Fruit fly (Drosophila melanogaster) whole organism, embryonic: ENCODE measurements around the gene LSm3.

Source experiments
- Awh ChIP-seq: fragments of 200-800 bp; sonication (Bioruptor generic); IDR thresholded peaks from 2 replicates; pipeline ENCODE4, ENCODE4 v1.3.6; 2022; ENCODE audit warnings: missing biosample characterization, missing genetic modification characterization
- CG11247 ChIP-seq: fragments of 200-800 bp; sonication (Bioruptor generic); IDR thresholded peaks from 2 replicates; pipeline ENCODE4 v1.3.6; 2022; ENCODE audit warnings: missing biosample characterization, missing genetic modification characterization
- CG14050 ChIP-seq: fragments of 200-800 bp; sonication (Bioruptor generic); IDR thresholded peaks from 3 replicates; pipeline ENCODE4 v1.3.6; 2022; ENCODE audit warnings: missing biosample characterization, missing genetic modification characterization
- CG15269 ChIP-seq: fragments of 200-800 bp; sonication (Bioruptor generic); optimal IDR thresholded peaks from 2 replicates; lab custom pipeline; 2018; ENCODE audit warnings: missing biosample characterization, mild to moderate bottlenecking, missing genetic modification characterization, moderate library complexity
- CG17829 ChIP-seq: fragments of 200-800 bp; optimal IDR thresholded peaks from 2 replicates; lab custom pipeline; 2019; ENCODE audit warnings: missing biosample characterization, mild to moderate bottlenecking, missing genetic modification characterization, moderate library complexity
- CG18476 ChIP-seq: fragments of 200-800 bp; sonication (Bioruptor generic); optimal IDR thresholded peaks from 2 replicates; lab custom pipeline; 2016; ENCODE audit warnings: missing biosample characterization, mild to moderate bottlenecking, missing genetic modification characterization
- CG31365 ChIP-seq: fragments of 200-800 bp; sonication (Bioruptor generic); optimal IDR thresholded peaks from 2 replicates; lab custom pipeline; 2018; ENCODE audit warnings: missing biosample characterization, mild to moderate bottlenecking, missing genetic modification characterization
- CG34224 ChIP-seq: fragments of 200-800 bp; sonication (Bioruptor generic); IDR thresholded peaks from 3 replicates; pipeline ENCODE4 v1.3.6; 2022; ENCODE audit warnings: missing biosample characterization, missing genetic modification characterization; ENCODE audit not compliant: partially characterized antibody
- CG4282 ChIP-seq: fragments of 200-800 bp; sonication (Bioruptor generic); optimal IDR thresholded peaks from 2 replicates; lab custom pipeline; 2016; ENCODE audit warnings: missing biosample characterization, missing genetic modification characterization
- CG4854 ChIP-seq: fragments of 200-800 bp; sonication (Bioruptor generic); optimal IDR thresholded peaks from 2 replicates; lab custom pipeline; 2016; ENCODE audit warnings: missing biosample characterization, missing genetic modification characterization, inconsistent platforms
- CG6254 ChIP-seq: fragments of 200-800 bp; sonication (Bioruptor generic); optimal IDR thresholded peaks from 3 replicates; lab custom pipeline; 2017; ENCODE audit warnings: mild to moderate bottlenecking, missing biosample characterization, missing genetic modification reagents, missing genetic modification characterization
- CG7987 ChIP-seq: fragments of 200-800 bp; sonication (Bioruptor generic); optimal IDR thresholded peaks from 2 replicates; lab custom pipeline; 2018; ENCODE audit warnings: missing biosample characterization, mild to moderate bottlenecking, missing genetic modification characterization, moderate library complexity
- CG8359 ChIP-seq: fragments of 200-800 bp; sonication (Bioruptor generic); optimal IDR thresholded peaks from 2 replicates; lab custom pipeline; 2017; ENCODE audit warnings: missing biosample characterization, mild to moderate bottlenecking, missing genetic modification characterization, borderline replicate concordance
- Camta ChIP-seq: fragments of 200-800 bp; sonication (Bioruptor generic); optimal IDR thresholded peaks from 2 replicates; lab custom pipeline; 2016; ENCODE audit warnings: missing biosample characterization, missing genetic modification characterization
- Chrac-16 ChIP-seq: fragments of 200-800 bp; sonication (Bioruptor generic); optimal IDR thresholded peaks from 3 replicates; lab custom pipeline; 2016; ENCODE audit warnings: missing biosample characterization, missing genetic modification characterization
- CrebB ChIP-seq: fragments of 200-800 bp; sonication (Bioruptor generic); optimal IDR thresholded peaks from 3 replicates; lab custom pipeline; 2018; ENCODE audit warnings: missing biosample characterization, mild to moderate bottlenecking, missing genetic modification characterization
- Eip74EF ChIP-seq, 2 experiments: fragments of 200-800 bp in 1 of 2; fragments of >200 bp in 1 of 2; sonication (Bioruptor generic) in 1 of 2; optimal IDR thresholded peaks; 2 replicates each; lab custom pipeline; 2017 to 2019; ENCODE audit warnings: missing biosample characterization in 2 of 2, missing genetic modification characterization in 2 of 2, mild to moderate bottlenecking in 1 of 2, moderate library complexity in 1 of 2
- Ets65A ChIP-seq: fragments of 200-800 bp; sonication (Bioruptor generic); peaks from one replicate; lab custom pipeline; 2016; ENCODE audit warnings: missing biosample characterization, missing genetic modification characterization
- Mad ChIP-seq: fragments of 200-800 bp; sonication (Bioruptor generic); optimal IDR thresholded peaks from 2 replicates; lab custom pipeline; 2016; ENCODE audit warnings: missing biosample characterization, missing genetic modification characterization
- Med ChIP-seq: fragments of 200-800 bp; sonication (Bioruptor generic); peaks from one replicate; lab custom pipeline; 2016; ENCODE audit warnings: missing biosample characterization, missing genetic modification characterization, mild to moderate bottlenecking, inconsistent platforms, moderate library complexity
- NC2α ChIP-seq: fragments of 200-800 bp; sonication (Bioruptor generic); optimal IDR thresholded peaks from 2 replicates; lab custom pipeline; 2016; ENCODE audit warnings: missing biosample characterization, missing genetic modification characterization
- Oli ChIP-seq: fragments of 200-800 bp; sonication (Bioruptor generic); optimal IDR thresholded peaks from 2 replicates; lab custom pipeline; 2018; ENCODE audit warnings: missing biosample characterization, mild to moderate bottlenecking, missing genetic modification characterization, moderate library complexity
- Poxn ChIP-seq: fragments of 200-800 bp; sonication (Bioruptor generic); IDR thresholded peaks from 2 replicates; pipeline ENCODE4 v1.3.6; 2022; ENCODE audit warnings: missing biosample characterization, missing genetic modification characterization
- Sry-δ ChIP-seq: fragments of 200-800 bp; sonication (Bioruptor generic); optimal IDR thresholded peaks from 2 replicates; lab custom pipeline; 2016; ENCODE audit warnings: missing biosample characterization, missing genetic modification characterization
- TFAM ChIP-seq: fragments of 200-800 bp; sonication (Bioruptor generic); optimal IDR thresholded peaks from 2 replicates; lab custom pipeline; 2017; ENCODE audit warnings: missing biosample characterization, missing genetic modification characterization, inconsistent platforms
- Xrp1 ChIP-seq: fragments of 200-800 bp; sonication (Bioruptor generic); IDR thresholded peaks from 2 replicates; pipeline ENCODE4 v1.3.6; 2022; ENCODE audit warnings: missing biosample characterization, missing genetic modification characterization
- al ChIP-seq: fragments of 200-800 bp; sonication (Bioruptor generic); IDR thresholded peaks from 2 replicates; pipeline ENCODE4 v1.3.6; 2022; ENCODE audit warnings: missing biosample characterization, missing genetic modification characterization
- ash1 ChIP-seq: fragments of 200-800 bp; sonication (Bioruptor generic); optimal IDR thresholded peaks from 2 replicates; lab custom pipeline; 2018; ENCODE audit warnings: missing biosample characterization, mild to moderate bottlenecking, missing genetic modification characterization
- bbx ChIP-seq: fragments of 200-800 bp; sonication (Bioruptor generic); IDR thresholded peaks from 2 replicates; pipeline ENCODE4 v1.3.6; 2022; ENCODE audit warnings: missing biosample characterization, missing genetic modification characterization; ENCODE audit not compliant: partially characterized antibody
- en ChIP-seq: fragments of 200-800 bp; sonication (Bioruptor generic); optimal IDR thresholded peaks from 2 replicates; lab custom pipeline; 2016; ENCODE audit warnings: missing biosample characterization, missing genetic modification characterization
- exex ChIP-seq: fragments of 200-800 bp; sonication (Bioruptor generic); optimal IDR thresholded peaks from 4 replicates; lab custom pipeline; 2018; ENCODE audit warnings: missing biosample characterization, mild to moderate bottlenecking, missing genetic modification characterization, moderate library complexity
- fu2 ChIP-seq: fragments of 200-800 bp; sonication (Bioruptor generic); optimal IDR thresholded peaks from 2 replicates; lab custom pipeline; 2016; ENCODE audit warnings: missing biosample characterization, missing genetic modification characterization
- gcm ChIP-seq: fragments of 200-800 bp; sonication (Bioruptor generic); optimal IDR thresholded peaks from 2 replicates; lab custom pipeline; 2019; ENCODE audit warnings: missing biosample characterization, mild to moderate bottlenecking, missing genetic modification characterization, moderate library complexity
- ind ChIP-seq: fragments of 200-800 bp; sonication (Bioruptor generic); optimal IDR thresholded peaks from 3 replicates; lab custom pipeline; 2016; ENCODE audit warnings: missing biosample characterization, missing genetic modification characterization
- lola ChIP-seq, 3 experiments: fragments of >200 bp in 2 of 3; fragments of 200-800 bp in 1 of 3; sonication (Bioruptor generic) in 1 of 3; optimal IDR thresholded peaks; 2 replicates each; lab custom pipeline; 2017 to 2019; ENCODE audit warnings: missing biosample characterization in 3 of 3, missing genetic modification characterization in 3 of 3, mild to moderate bottlenecking in 1 of 3, moderate library complexity in 1 of 3
- mld ChIP-seq: fragments of 200-800 bp; sonication (Bioruptor generic); IDR thresholded peaks from 3 replicates; pipeline ENCODE4 v1.3.6; 2022; ENCODE audit warnings: missing biosample characterization, missing genetic modification characterization; ENCODE audit not compliant: partially characterized antibody
- nau ChIP-seq: fragments of 200-800 bp; sonication (Bioruptor generic); optimal IDR thresholded peaks from 3 replicates; lab custom pipeline; 2017; ENCODE audit warnings: missing biosample characterization, mild to moderate bottlenecking, missing genetic modification characterization, missing genetic modification reagents
- pita ChIP-seq: fragments of 200-800 bp; sonication (Bioruptor generic); optimal IDR thresholded peaks from 2 replicates; lab custom pipeline; 2017; ENCODE audit warnings: missing biosample characterization, mild to moderate bottlenecking, missing genetic modification characterization
- pum ChIP-seq: fragments of 200-800 bp; sonication (Bioruptor generic); optimal IDR thresholded peaks from 2 replicates; lab custom pipeline; 2016; ENCODE audit warnings: missing biosample characterization, missing genetic modification characterization
- repo ChIP-seq: fragments of 200-800 bp; sonication (Bioruptor generic); optimal IDR thresholded peaks from 2 replicates; lab custom pipeline; 2016; ENCODE audit warnings: missing biosample characterization, missing genetic modification characterization
- sd ChIP-seq: fragments of 200-800 bp; sonication (Bioruptor generic); optimal IDR thresholded peaks from 3 replicates; lab custom pipeline; 2018; ENCODE audit warnings: missing biosample characterization, mild to moderate bottlenecking, missing genetic modification characterization, moderate library complexity
- shn ChIP-seq: fragments of 200-800 bp; sonication (Bioruptor generic); optimal IDR thresholded peaks from 3 replicates; lab custom pipeline; 2016; ENCODE audit warnings: missing biosample characterization, missing genetic modification characterization
- slou ChIP-seq: fragments of 200-800 bp; sonication (Bioruptor generic); optimal IDR thresholded peaks from 3 replicates; lab custom pipeline; 2016; ENCODE audit warnings: missing biosample characterization, missing genetic modification characterization
- sob ChIP-seq: fragments of 200-800 bp; sonication (Bioruptor generic); IDR thresholded peaks from 2 replicates; pipeline ENCODE4 v1.3.6; 2022; ENCODE audit warnings: missing biosample characterization, missing genetic modification characterization
- tgo ChIP-seq: fragments of 200-800 bp; sonication (Bioruptor generic); IDR thresholded peaks from 3 replicates; pipeline ENCODE4 v1.3.6; 2022; ENCODE audit warnings: missing biosample characterization, missing genetic modification characterization
- trh ChIP-seq: fragments of 200-800 bp; sonication (Bioruptor generic); optimal IDR thresholded peaks from 2 replicates; lab custom pipeline; 2016; ENCODE audit warnings: missing biosample characterization, missing genetic modification characterization
- unpg ChIP-seq: fragments of 200-800 bp; sonication (Bioruptor generic); optimal IDR thresholded peaks from 3 replicates; lab custom pipeline; 2018; ENCODE audit warnings: missing biosample characterization, mild to moderate bottlenecking, missing genetic modification characterization, moderate library complexity
- z ChIP-seq: fragments of 200-800 bp; sonication (Bioruptor generic); IDR thresholded peaks from 3 replicates; pipeline ENCODE4 v1.3.6; 2022; ENCODE audit warnings: missing biosample characterization, missing genetic modification characterization
- zfh2 ChIP-seq: fragments of 200-800 bp; sonication (Bioruptor generic); optimal IDR thresholded peaks from 2 replicates; lab custom pipeline; 2016; ENCODE audit warnings: missing biosample characterization, missing genetic modification characterization

The LSm3 gene

dm6 chr3R:24037538-24038265 lies 41.6 kb downstream of the LSm3 start, which contains the start of gene spas (continued):
- peak; percentile 75 for TF ChIP-seq tgo
- TF ChIP-seq Poxn, result peak; percentile 39; the same call in 1 of the 2 replicates
- TF ChIP-seq trh (GFP tag; lab: Kevin White, UChicago), result no peak
- TF ChIP-seq Eip74EF (GFP tag; optimal IDR thresholded peaks at IDR 0.05; lab: Kevin White, UChicago), result no peak
- no peak for TF ChIP-seq CrebB
- TF ChIP-seq Sry-δ (GFP tag; lab: Kevin White, UChicago), result peak; percentile 95
- TF ChIP-seq ash1, result no peak
- TF ChIP-seq Med (GFP tag; lab: Kevin White, UChicago), result peak; percentile 95
- TF ChIP-seq CG18476, result peak; percentile 43
- TF ChIP-seq unpg (GFP tag; lab: Kevin White, UChicago), result peak; percentile 59
- no peak for TF ChIP-seq CG7987 (GFP tag; lab: Kevin White, UChicago)
- peak; percentile 63; the same call in 1 of the 2 replicates for TF ChIP-seq al (GFP tag; lab: Robert Waterston, UW)
- TF ChIP-seq NC2α (GFP tag; lab: Kevin White, UChicago), result peak; percentile 13
- TF ChIP-seq en (GFP tag; lab: Kevin White, UChicago), result no peak
- TF ChIP-seq zfh2 (GFP tag; lab: Kevin White, UChicago), result peak; percentile 82
- TF ChIP-seq CG14050 (GFP tag; lab: Robert Waterston, UW), result peak; percentile 40; the same call in 2 of the 3 replicates
- TF ChIP-seq shn (GFP tag; lab: Kevin White, UChicago), result peak; percentile 77
- peak; percentile 0 for TF ChIP-seq exex (tag; lab: Kevin White, UChicago)
- TF ChIP-seq Ets65A, result peak; percentile 96
- TF ChIP-seq CG11247 (GFP tag; lab: Robert Waterston, UW), result peak; percentile 53
- TF ChIP-seq repo (GFP tag; lab: Kevin White, UChicago), result peak; percentile 12
- no peak for TF ChIP-seq TFAM (GFP tag; lab: Kevin White, UChicago)
- peak; percentile 76 for TF ChIP-seq fu2 (GFP tag; lab: Kevin White, UChicago)
- TF ChIP-seq z (GFP tag; lab: Robert Waterston, UW), result no peak
- TF ChIP-seq mld, result peak; percentile 76
- peak; percentile 62 for TF ChIP-seq CG17829 (tag; lab: Kevin White, UChicago)
- TF ChIP-seq Chrac-16, result peak; percentile 77
- TF ChIP-seq CG8359, result no peak
- TF ChIP-seq Xrp1 (GFP tag; lab: Robert Waterston, UW), result peak; percentile 79
- TF ChIP-seq pita (GFP tag; lab: Kevin White, UChicago), result no peak
- no peak for TF ChIP-seq sd
- TF ChIP-seq CG4854 (GFP tag; lab: Kevin White, UChicago), result peak; percentile 45
- TF ChIP-seq gcm (GFP tag; lab: Kevin White, UChicago), result peak; percentile 29
- TF ChIP-seq nau (GFP tag; lab: Kevin White, UChicago), result no peak
- TF ChIP-seq Awh, result 0 out of 2 replicates have a peak, but pooled peaks have one; percentile 25
- TF ChIP-seq CG31365 (tag; lab: Kevin White, UChicago), result no peak
- peak; percentile 80 for TF ChIP-seq sob
- no peak for TF ChIP-seq CG4282
- peak; percentile 80 for TF ChIP-seq pum (GFP tag; lab: Kevin White, UChicago)
- no peak for TF ChIP-seq CG15269 (tag; lab: Kevin White, UChicago)
- peak; percentile 86 for TF ChIP-seq CG34224 (GFP tag; lab: Robert Waterston, UW)
- peak; percentile 22 for TF ChIP-seq CG6254
- peak; percentile 74 for TF ChIP-seq Mad
- TF ChIP-seq ind (GFP tag; lab: Kevin White, UChicago), result peak; percentile 75
- peak; percentile 26 for TF ChIP-seq Oli
- peak in 1 of 3 experiments; percentile 70 for TF ChIP-seq lola (GFP tag; optimal IDR thresholded peaks at IDR 0.05; lab: Kevin White, UChicago)
- TF ChIP-seq bbx, result peak; percentile 91
- TF ChIP-seq slou (GFP tag; lab: Kevin White, UChicago), result no peak
- peak; percentile 16 for TF ChIP-seq Camta (GFP tag; lab: Kevin White, UChicago)
